Fruit fly (Drosophila melanogaster): ENCODE data around the gene CG12541.

dm6 chrX:6996965-6997652, 68.7 kb downstream of the CG12541 start:
- TF ChIP-seq CTCF (optimal IDR thresholded peaks at IDR 0.05) (no peak), CG8478 (optimal IDR thresholded peaks at IDR 0.05) (no peak)

Data from S2 (cell line).